Fruit fly (Drosophila melanogaster) ovary, adult (tissue): ENCODE results near the gene CG32032.

Experiments used
- CG17801 ChIP-seq: fragments of 200-800 bp; optimal IDR thresholded peaks from 2 replicates; lab custom pipeline; 2019; ENCODE audit warnings: missing biosample characterization, mild to moderate bottlenecking, missing genetic modification characterization, moderate library complexity; ENCODE audit not compliant: partially characterized antibody

The CG32032 gene

dm6 chr3L:9113582-9114282, 20.9 kb downstream of the CG32032 start:
- TF ChIP-seq CG17801: no peak

- TF ChIP-seq CG17801: no peak
These were observed 21.6 kb downstream of the CG32032 start for dm6 chr3L:9114404-9114803.

dm6 chr3L:9115654-9116053, 22.8 kb downstream of the CG32032 start:
- no peak for TF ChIP-seq CG17801

dm6 chr3L:9119564-9119963, 26.7 kb downstream of the CG32032 start:
- TF ChIP-seq CG17801: no peak

- TF ChIP-seq CG17801: no peak
These were observed 28.4 kb downstream of the CG32032 start for dm6 chr3L:9121289-9121688.

dm6 chr3L:9124923-9125260, 32.0 kb downstream of the CG32032 start:
- TF ChIP-seq CG17801: no peak

dm6 chr3L:9125261-9126020, 32.6 kb downstream of the CG32032 start:
- TF ChIP-seq CG17801: peak; percentile 41

- TF ChIP-seq CG17801: no peak
These were observed 33.4 kb downstream of the CG32032 start for dm6 chr3L:9126021-9126811.

- no peak for TF ChIP-seq CG17801
These were observed 34.2 kb downstream of the CG32032 start for dm6 chr3L:9126888-9127689.

dm6 chr3L:9127690-9128458, 35.0 kb downstream of the CG32032 start:
- no peak for TF ChIP-seq CG17801

- no peak for TF ChIP-seq CG17801
These were observed 36.1 kb downstream of the CG32032 start for dm6 chr3L:9128700-9129582.

dm6 chr3L:9129583-9130146, 36.8 kb downstream of the CG32032 start:
- no peak for TF ChIP-seq CG17801

- TF ChIP-seq CG17801: no peak
These were observed 41.5 kb downstream of the CG32032 start, which contains the start of the genes bol and Dhpr for dm6 chr3L:9134349-9134748. TSS of gene bol (minus strand) at chr3L:9134405. TSS of gene Dhpr (plus strand) at chr3L:9134560.

dm6 chr3L:9135792-9136191, 42.9 kb downstream of the CG32032 start:
- TF ChIP-seq CG17801: no peak
